Worm (Caenorhabditis elegans): Measurements from ENCODE around the gene mrps-16.
A peak's percentile ranks its signal among the peaks of the same experiment; 100 is the strongest.

Gene mrps-16

ce11 chrII:5496375-5496774 lies 22.2 kb downstream of the mrps-16 start, which contains the start of gene F12A10.1:
TSS of gene F12A10.1 (plus strand) at chrII:5496540.
- no peak for TF ChIP-seq unc-62 (GFP tag; optimal IDR thresholded peaks at IDR 0.05)
- no peak for TF ChIP-seq Y53F4B.3 (GFP tag; IDR thresholded peaks at IDR 0.05)
- TF ChIP-seq lsy-27 (tag; optimal IDR thresholded peaks at IDR 0.05; ENCODE audit: borderline replicate concordance, insufficient read depth): no peak
- TF ChIP-seq tlf-1 (GFP tag; optimal IDR thresholded peaks at IDR 0.05): no peak
- TF ChIP-seq egl-44 (GFP tag; IDR thresholded peaks at IDR 0.05): no peak
- TF ChIP-seq nhr-27 (tag; optimal IDR thresholded peaks at IDR 0.05): no peak
- TF ChIP-seq mcd-1 (GFP tag; IDR thresholded peaks at IDR 0.05): no peak
- TF ChIP-seq hlh-26 (GFP tag; conservative IDR thresholded peaks at IDR 0.05): no peak
- TF ChIP-seq ceh-58 (GFP tag; IDR thresholded peaks at IDR 0.05): no peak
- TF ChIP-seq xnd-1 (tag; optimal IDR thresholded peaks at IDR 0.05): no peak
- TF ChIP-seq lin-35 (GFP tag; optimal IDR thresholded peaks at IDR 0.05): no peak
- no peak for TF ChIP-seq ztf-22 (GFP tag; optimal IDR thresholded peaks at IDR 0.05)
- no peak for TF ChIP-seq mes-4 (tag; optimal IDR thresholded peaks at IDR 0.05)
- no peak for TF ChIP-seq rec-8 (tag; optimal IDR thresholded peaks at IDR 0.05)

- TF ChIP-seq hmg-1.2 (GFP tag; IDR thresholded peaks at IDR 0.05) (0 out of 2 replicates have a peak, but pooled peaks have one; percentile 18), Y53G8AR.9 (GFP tag; conservative IDR thresholded peaks at IDR 0.05) (no peak), mxl-1 (tag; optimal IDR thresholded peaks at IDR 0.05) (no peak), xnd-1 (tag; optimal IDR thresholded peaks at IDR 0.05) (peak; percentile 44), nhr-179 (tag; optimal IDR thresholded peaks at IDR 0.05) (no peak), bed-1 (GFP tag; IDR thresholded peaks at IDR 0.05) (no peak), sptf-2 (GFP tag; optimal IDR thresholded peaks at IDR 0.05) (no peak), lin-26 (GFP tag; IDR thresholded peaks at IDR 0.05) (0 out of 2 replicates have a peak, but pooled peaks have one; percentile 44), madf-3 (GFP tag; IDR thresholded peaks at IDR 0.05) (peak; percentile 51; the same call in 1 of the 2 replicates), ztf-25 (GFP tag; IDR thresholded peaks at IDR 0.05) (no peak), ceh-27 (GFP tag; optimal IDR thresholded peaks at IDR 0.05) (no peak), dpl-1 (GFP tag; optimal IDR thresholded peaks at IDR 0.05) (peak; percentile 14), F49E8.2 (tag; optimal IDR thresholded peaks at IDR 0.05; ENCODE audit: insufficient read depth) (no peak), D2030.7 (GFP tag; IDR thresholded peaks at IDR 0.05) (0 out of 2 replicates have a peak, but pooled peaks have one; percentile 27), ztf-3 (GFP tag; optimal IDR thresholded peaks at IDR 0.05) (no peak), attf-5 (GFP tag; optimal IDR thresholded peaks at IDR 0.05) (no peak), efl-1 (GFP tag; optimal IDR thresholded peaks at IDR 0.05) (peak; percentile 59), Y56A3A.18 (GFP tag; IDR thresholded peaks at IDR 0.05) (0 out of 2 replicates have a peak, but pooled peaks have one; percentile 42), pbrm-1 (GFP tag; IDR thresholded peaks at IDR 0.05) (no peak), unc-130 (GFP tag; optimal IDR thresholded peaks at IDR 0.05) (no peak), rpc-1 (optimal IDR thresholded peaks at IDR 0.05) (no peak), rpc-1 (tag; optimal IDR thresholded peaks at IDR 0.05) (no peak), F33H1.4 (GFP tag; IDR thresholded peaks at IDR 0.05) (no peak), madf-6 (GFP tag; IDR thresholded peaks at IDR 0.05) (peak; percentile 83), dpff-1 (tag; optimal IDR thresholded peaks at IDR 0.05) (no peak), madf-8 (GFP tag; conservative IDR thresholded peaks at IDR 0.05) (peak; percentile 33), nhr-90 (tag; optimal IDR thresholded peaks at IDR 0.05) (no peak), akir-1 (GFP tag; optimal IDR thresholded peaks at IDR 0.05) (no peak), madf-10 (tag; optimal IDR thresholded peaks at IDR 0.05) (no peak)
These were observed 23.4 kb downstream of the mrps-16 start for ce11 chrII:5497541-5497940.

Data from whole organism, young adult.